Worm (Caenorhabditis elegans) whole organism, L4/young adult: Measurements from ENCODE around the gene ift-139.
A peak's percentile ranks its signal among the peaks of the same experiment; 100 is the strongest.

Source experiments
- W03F9.2 ChIP-seq: fragments of 150-350 bp; optimal IDR thresholded peaks from 2 replicates; lab custom pipeline; 2014; ENCODE audit warnings: missing biosample characterization, missing genetic modification characterization
- dao-5 ChIP-seq: sonication (generic microtip); optimal IDR thresholded peaks from 2 replicates; lab custom pipeline; 2016; ENCODE audit warnings: missing genotype, missing genetic modification characterization, moderate library complexity, missing compliant biosample characterization
- him-1 ChIP-seq: sonication (generic microtip); optimal IDR thresholded peaks from 2 replicates; lab custom pipeline; 2016; ENCODE audit warnings: missing genotype, missing genetic modification reagents, missing genetic modification characterization, missing compliant biosample characterization

ift-139 gene

ce11 chrIII:5988461-5988860, 50.8 kb downstream of the ift-139 start:
- TF ChIP-seq dao-5 (tag; lab: Kevin White, UChicago) (no peak), W03F9.2 (tag; lab: Kevin White, UChicago) (no peak), him-1 (tag; lab: Kevin White, UChicago) (no peak)

ce11 chrIII:5988010-5988409, 51.3 kb downstream of the ift-139 start:
- TF ChIP-seq W03F9.2 (tag; lab: Kevin White, UChicago) (no peak), him-1 (tag; lab: Kevin White, UChicago) (peak; percentile 55), dao-5 (tag; lab: Kevin White, UChicago) (no peak)

ce11 chrIII:5985340-5985739, 53.9 kb downstream of the ift-139 start, which contains the start of gene T04C9.3:
TSS of gene T04C9.3 (plus strand) at chrIII:5985640.
- TF ChIP-seq W03F9.2 (tag; lab: Kevin White, UChicago) (no peak), him-1 (tag; lab: Kevin White, UChicago) (no peak), dao-5 (tag; lab: Kevin White, UChicago) (no peak)

ce11 chrIII:5982753-5983390, 56.4 kb downstream of the ift-139 start:
- TF ChIP-seq dao-5 (tag; lab: Kevin White, UChicago) = no peak
- no peak for TF ChIP-seq W03F9.2 (tag; lab: Kevin White, UChicago)
- TF ChIP-seq him-1 (tag; lab: Kevin White, UChicago) = no peak
